Worm (Caenorhabditis elegans): ENCODE data around the gene C17H12.11.

ce11 chrIV:6817554-6817953 is 15.4 kb downstream of the C17H12.11 start, which contains the start of gene C17H12.5:
- TF ChIP-seq mdl-1 (tag; optimal IDR thresholded peaks at IDR 0.05) (no peak), lin-35 (GFP tag; optimal IDR thresholded peaks at IDR 0.05) (no peak), sup-37 (GFP tag; optimal IDR thresholded peaks at IDR 0.05) (no peak), nhr-12 (tag; optimal IDR thresholded peaks at IDR 0.05) (no peak), dsc-1 (tag; optimal IDR thresholded peaks at IDR 0.05) (no peak), lin-15B (tag; optimal IDR thresholded peaks at IDR 0.05) (no peak), nhr-11 (tag; optimal IDR thresholded peaks at IDR 0.05) (no peak), rnt-1 (tag; optimal IDR thresholded peaks at IDR 0.05) (no peak), nhr-84 (tag; optimal IDR thresholded peaks at IDR 0.05) (no peak)
